Worm (Caenorhabditis elegans): ENCODE measurements around the gene F47D12.7.

Gene F47D12.7

ce11 chrIII:6265911-6266310, 29.9 kb downstream of the F47D12.7 start, which contains the start of gene srg-6:
TSS of gene srg-6 (minus strand) at chrIII:6266011.
- TF ChIP-seq xnd-1 (tag; optimal IDR thresholded peaks at IDR 0.05), result no peak
- no peak for TF ChIP-seq F57A8.1 (GFP tag; optimal IDR thresholded peaks at IDR 0.05)
- TF ChIP-seq cebp-2 (GFP tag; IDR thresholded peaks at IDR 0.05), result no peak
- TF ChIP-seq B0019.2 (GFP tag; conservative IDR thresholded peaks at IDR 0.05), result no peak
- TF ChIP-seq bed-2 (GFP tag; IDR thresholded peaks at IDR 0.05), result no peak
- no peak for TF ChIP-seq nhr-120 (GFP tag; IDR thresholded peaks at IDR 0.05)
- no peak for TF ChIP-seq bed-1 (GFP tag; IDR thresholded peaks at IDR 0.05)
- no peak for TF ChIP-seq ztf-18 (tag; optimal IDR thresholded peaks at IDR 0.05)
- TF ChIP-seq madf-10 (tag; optimal IDR thresholded peaks at IDR 0.05), result no peak
- no peak for TF ChIP-seq akir-1 (GFP tag; optimal IDR thresholded peaks at IDR 0.05)
- no peak for TF ChIP-seq die-1 (tag; optimal IDR thresholded peaks at IDR 0.05)
- no peak for TF ChIP-seq F52B5.7 (tag; optimal IDR thresholded peaks at IDR 0.05)
- no peak for TF ChIP-seq snpc-1.1 (tag; optimal IDR thresholded peaks at IDR 0.05; ENCODE audit: insufficient read depth)
- TF ChIP-seq dox-1 (GFP tag; IDR thresholded peaks at IDR 0.05), result no peak
- TF ChIP-seq him-1 (tag; optimal IDR thresholded peaks at IDR 0.05), result no peak
- no peak for TF ChIP-seq D2030.7 (GFP tag; IDR thresholded peaks at IDR 0.05)
- no peak for TF ChIP-seq attf-3 (GFP tag; conservative IDR thresholded peaks at IDR 0.05)

- no peak for TF ChIP-seq efl-1 (GFP tag; optimal IDR thresholded peaks at IDR 0.05)
- TF ChIP-seq Y56A3A.18 (GFP tag; IDR thresholded peaks at IDR 0.05), result no peak
- no peak for TF ChIP-seq egrh-3 (GFP tag; IDR thresholded peaks at IDR 0.05)
- no peak for TF ChIP-seq aptf-3 (GFP tag; IDR thresholded peaks at IDR 0.05)
- no peak for TF ChIP-seq athp-1 (tag; optimal IDR thresholded peaks at IDR 0.05)
- no peak for TF ChIP-seq bed-2 (GFP tag; IDR thresholded peaks at IDR 0.05)
- no peak for TF ChIP-seq tlf-1 (GFP tag; optimal IDR thresholded peaks at IDR 0.05)
- no peak for TF ChIP-seq ztf-22 (GFP tag; optimal IDR thresholded peaks at IDR 0.05)
- no peak for TF ChIP-seq madf-6 (GFP tag; IDR thresholded peaks at IDR 0.05)
- TF ChIP-seq hmg-1.2 (GFP tag; IDR thresholded peaks at IDR 0.05), result no peak
- TF ChIP-seq snpc-4 (GFP tag; optimal IDR thresholded peaks at IDR 0.05), result no peak
- TF ChIP-seq snpc-4 (tag; optimal IDR thresholded peaks at IDR 0.05), result no peak
- TF ChIP-seq somi-1 (GFP tag; optimal IDR thresholded peaks at IDR 0.05), result no peak
These were observed 31.4 kb downstream of the F47D12.7 start, which contains the start of gene srg-5 for ce11 chrIII:6264447-6264846. TSS of gene srg-5 (minus strand) at chrIII:6264547.

ce11 chrIII:6261985-6262384, 33.8 kb downstream of the F47D12.7 start, which contains the start of gene srg-4:
TSS of gene srg-4 (minus strand) at chrIII:6262085.
- TF ChIP-seq sea-2 (GFP tag; IDR thresholded peaks at IDR 0.05) (no peak), lir-1 (GFP tag; conservative IDR thresholded peaks at IDR 0.05) (no peak), nhr-80 (tag; optimal IDR thresholded peaks at IDR 0.05) (no peak), hsf-1 (GFP tag; IDR thresholded peaks at IDR 0.05) (no peak), ztf-28 (GFP tag; IDR thresholded peaks at IDR 0.05) (no peak), F33H1.4 (GFP tag; IDR thresholded peaks at IDR 0.05) (no peak), Y53G8AR.9 (GFP tag; conservative IDR thresholded peaks at IDR 0.05) (no peak)

ce11 chrIII:6260115-6260514, 35.7 kb downstream of the F47D12.7 start, which contains the start of gene srg-2:
TSS of gene srg-2 (minus strand) at chrIII:6260215.
- TF ChIP-seq lin-26 (GFP tag; IDR thresholded peaks at IDR 0.05) (no peak), him-1 (tag; optimal IDR thresholded peaks at IDR 0.05) (no peak), sea-2 (GFP tag; IDR thresholded peaks at IDR 0.05) (no peak), Y53F4B.3 (GFP tag; IDR thresholded peaks at IDR 0.05) (no peak), madf-3 (GFP tag; IDR thresholded peaks at IDR 0.05) (no peak), attf-5 (GFP tag; optimal IDR thresholded peaks at IDR 0.05) (no peak), ceh-100 (GFP tag; IDR thresholded peaks at IDR 0.05) (no peak), ztf-6 (GFP tag; IDR thresholded peaks at IDR 0.05) (no peak), attf-6 (GFP tag; IDR thresholded peaks at IDR 0.05) (no peak), F49E8.2 (tag; optimal IDR thresholded peaks at IDR 0.05; ENCODE audit: insufficient read depth) (no peak), Y95B8A.8 (GFP tag; IDR thresholded peaks at IDR 0.05) (no peak), madf-8 (GFP tag; conservative IDR thresholded peaks at IDR 0.05) (no peak), zim-3 (tag; optimal IDR thresholded peaks at IDR 0.05) (no peak), ekl-4 (GFP tag; IDR thresholded peaks at IDR 0.05) (no peak)
